Worm (Caenorhabditis elegans) whole organism, L1 larva: ENCODE measurements around the gene tmc-2.

Experiments
- ceh-82 ChIP-seq, 3 experiments: fragments of 150-350 bp in 1 of 3; sonication (generic microtip) in 2 of 3; optimal IDR thresholded peaks; 2 replicates each; lab custom pipeline; 2014 to 2017; ENCODE audit warnings: missing biosample characterization in 3 of 3, missing genetic modification characterization in 3 of 3
- fkh-10 ChIP-seq: sonication (generic microtip); optimal IDR thresholded peaks from 2 replicates; lab custom pipeline; 2017; ENCODE audit warnings: missing biosample characterization, missing genetic modification reagents, missing genetic modification characterization
- lin-15B ChIP-seq: fragments of 150-350 bp; sonication (generic microtip); optimal IDR thresholded peaks from 3 replicates; lab custom pipeline; 2014; ENCODE audit warnings: missing biosample characterization, missing genetic modification characterization
- lir-3 ChIP-seq: sonication (generic microtip); optimal IDR thresholded peaks from 2 replicates; lab custom pipeline; 2016; ENCODE audit warnings: mild to moderate bottlenecking, missing genetic modification characterization, moderate library complexity, missing compliant biosample characterization; ENCODE audit not compliant: poor library complexity
- nhr-11 ChIP-seq: fragments of 150-350 bp; optimal IDR thresholded peaks from 2 replicates; lab custom pipeline; 2014; ENCODE audit warnings: missing biosample characterization, missing genetic modification characterization
- nhr-20 ChIP-seq: sonication (generic microtip); optimal IDR thresholded peaks from 2 replicates; lab custom pipeline; 2016; ENCODE audit warnings: mild to moderate bottlenecking, missing genetic modification characterization, missing compliant biosample characterization
- nhr-47 ChIP-seq: sonication (generic microtip); optimal IDR thresholded peaks from 2 replicates; lab custom pipeline; 2016; ENCODE audit warnings: mild to moderate bottlenecking, missing genetic modification characterization, moderate library complexity, missing compliant biosample characterization
- nhr-77 ChIP-seq: fragments of 150-350 bp; optimal IDR thresholded peaks from 2 replicates; lab custom pipeline; 2014; ENCODE audit warnings: missing biosample characterization, missing genetic modification characterization
- snpc-4 ChIP-seq: fragments of 150-350 bp; optimal IDR thresholded peaks from 2 replicates; lab custom pipeline; 2014; ENCODE audit warnings: missing biosample characterization, missing genetic modification characterization
- sptf-1 ChIP-seq: fragments of 150-350 bp; optimal IDR thresholded peaks from 2 replicates; lab custom pipeline; 2014; ENCODE audit warnings: missing biosample characterization, missing genetic modification characterization
- unc-86 ChIP-seq: sonication (generic microtip); optimal IDR thresholded peaks from 2 replicates; lab custom pipeline; 2016; ENCODE audit warnings: missing genetic modification characterization, missing compliant biosample characterization
- zag-1 ChIP-seq: fragments of 150-350 bp; optimal IDR thresholded peaks from 2 replicates; lab custom pipeline; 2014; ENCODE audit warnings: missing biosample characterization, missing genetic modification characterization
- ztf-11 ChIP-seq, 2 experiments: sonication (generic microtip); optimal IDR thresholded peaks; 2 replicates each; lab custom pipeline; 2016 to 2017; ENCODE audit warnings: missing genetic modification characterization in 2 of 2, missing biosample characterization in 1 of 2, missing compliant biosample characterization in 1 of 2

ce11 chrX:9291345-9291744 is 12.2 kb upstream of the tmc-2 start, which contains the start of gene B0416.3:
- TF ChIP-seq nhr-11 (tag; lab: Kevin White, UChicago) (no peak), lir-3 (tag; lab: Kevin White, UChicago) (no peak), nhr-77 (tag; lab: Kevin White, UChicago) (no peak), unc-86 (no peak), ztf-11 (tag; optimal IDR thresholded peaks at IDR 0.05; lab: Kevin White, UChicago) (no peak), ceh-82 (tag; optimal IDR thresholded peaks at IDR 0.05; lab: Kevin White, UChicago) (no peak), nhr-47 (no peak), nhr-20 (tag; lab: Kevin White, UChicago) (no peak), sptf-1 (tag; lab: Kevin White, UChicago) (no peak), snpc-4 (no peak), fkh-10 (GFP tag; lab: Kevin White, UChicago) (no peak), zag-1 (tag; lab: Kevin White, UChicago) (no peak), lin-15B (tag; lab: Kevin White, UChicago) (no peak)
